Worm (Caenorhabditis elegans) whole organism, L4/young adult: Measurements from ENCODE around the gene dph-3.

Experiments
- W03F9.2 ChIP-seq: fragments of 150-350 bp; optimal IDR thresholded peaks from 2 replicates; lab custom pipeline; 2014; ENCODE audit warnings: missing biosample characterization, missing genetic modification characterization
- dao-5 ChIP-seq: sonication (generic microtip); optimal IDR thresholded peaks from 2 replicates; lab custom pipeline; 2016; ENCODE audit warnings: missing genotype, missing genetic modification characterization, moderate library complexity, missing compliant biosample characterization
- him-1 ChIP-seq: sonication (generic microtip); optimal IDR thresholded peaks from 2 replicates; lab custom pipeline; 2016; ENCODE audit warnings: missing genotype, missing genetic modification reagents, missing genetic modification characterization, missing compliant biosample characterization

- TF ChIP-seq him-1 (tag; lab: Kevin White, UChicago) (no peak), dao-5 (tag; lab: Kevin White, UChicago) (no peak), W03F9.2 (tag; lab: Kevin White, UChicago) (no peak)
Observed at ce11 chrIV:9738194-9738593, 31.2 kb downstream of the dph-3 start, which contains the start of gene C28D4.10.
